Fruit fly (Drosophila melanogaster): ENCODE data around the gene Orc2.

- TF ChIP-seq Sox14 (GFP tag; optimal IDR thresholded peaks at IDR 0.05), result peak; percentile 97
- peak; percentile 95 for TF ChIP-seq Ets96B (tag; optimal IDR thresholded peaks at IDR 0.05)
- peak; percentile 95 for TF ChIP-seq CG10631 (GFP tag; optimal IDR thresholded peaks at IDR 0.05)
- peak; percentile 97 for TF ChIP-seq pdm3 (GFP tag; optimal IDR thresholded peaks at IDR 0.05)
- TF ChIP-seq CG11902 (GFP tag; optimal IDR thresholded peaks at IDR 0.05), result peak; percentile 96
- TF ChIP-seq CG15336 (GFP tag; IDR thresholded peaks at IDR 0.05), result peak; percentile 94
- peak; percentile 97 for TF ChIP-seq cyc (GFP tag; optimal IDR thresholded peaks at IDR 0.05)
- peak; percentile 98 for TF ChIP-seq Sox102F (GFP tag; optimal IDR thresholded peaks at IDR 0.05)
- TF ChIP-seq CG8632 (GFP tag; optimal IDR thresholded peaks at IDR 0.05), result peak; percentile 95
- TF ChIP-seq CG3919 (GFP tag; optimal IDR thresholded peaks at IDR 0.05), result peak; percentile 97
- TF ChIP-seq CG9139 (GFP tag; optimal IDR thresholded peaks at IDR 0.05), result peak; percentile 85
- TF ChIP-seq eg (GFP tag; IDR thresholded peaks at IDR 0.05), result peak; percentile 86
- peak; percentile 90 for TF ChIP-seq CG6854 (GFP tag; optimal IDR thresholded peaks at IDR 0.05)
- peak; percentile 73 for TF ChIP-seq Eip93F (GFP tag; optimal IDR thresholded peaks at IDR 0.05)
Measured at dm6 chr3R:13983272-13984032, 18.8 kb downstream of the Orc2 start.

Measured in whole organism, prepupa.